Worm (Caenorhabditis elegans) whole organism, young adult: Measurements from ENCODE around the gene R53.5.

Experiments
- B0261.1 ChIP-seq: sonication (generic microtip); optimal IDR thresholded peaks from 2 replicates; lab custom pipeline; 2016; ENCODE audit warnings: mild to moderate bottlenecking, missing genetic modification characterization, moderate library complexity, missing compliant biosample characterization
- F22D6.2 ChIP-seq: sonication (generic microtip); optimal IDR thresholded peaks from 2 replicates; lab custom pipeline; 2016; ENCODE audit warnings: mild to moderate bottlenecking, missing genetic modification characterization, missing compliant biosample characterization
- F33H1.4 ChIP-seq: fragments of 200-800 bp; sonication (Bioruptor generic); IDR thresholded peaks from 2 replicates; pipeline ENCODE4 v1.3.6; 2022; ENCODE audit warnings: missing genetic modification reagents, missing genetic modification characterization, missing compliant biosample characterization
- F39B2.1 ChIP-seq: fragments of 200-800 bp; sonication (Bioruptor generic); IDR thresholded peaks from 2 replicates; pipeline ENCODE4 v1.3.6; 2022; ENCODE audit warnings: missing genetic modification reagents, missing genetic modification characterization, missing compliant biosample characterization
- F49E8.2 ChIP-seq: sonication (generic microtip); optimal IDR thresholded peaks from 3 replicates; lab custom pipeline; 2017; ENCODE audit warnings: missing genetic modification characterization, mild to moderate bottlenecking, missing compliant biosample characterization, antibody characterized with exemption, moderate library complexity; ENCODE audit not compliant: insufficient read depth
- F57C9.4 ChIP-seq: sonication (generic microtip); optimal IDR thresholded peaks from 2 replicates; lab custom pipeline; 2017; ENCODE audit warnings: mild to moderate bottlenecking, missing genetic modification characterization, missing compliant biosample characterization
- T07F8.4 ChIP-seq: sonication (generic microtip); optimal IDR thresholded peaks from 2 replicates; lab custom pipeline; 2016; ENCODE audit warnings: mild to moderate bottlenecking, missing genetic modification characterization, moderate library complexity, missing compliant biosample characterization
- Y53G8AR.9 ChIP-seq: fragments of 200-800 bp; sonication (Bioruptor generic); conservative IDR thresholded peaks from 2 replicates; pipeline ENCODE4 v1.3.6; 2022; ENCODE audit warnings: missing genetic modification reagents, missing genetic modification characterization, missing compliant biosample characterization
- ama-1 ChIP-seq, 3 experiments: fragments of 150-350 bp in 1 of 3; sonication (generic microtip) in 2 of 3; optimal IDR thresholded peaks; 2 replicates each; lab custom pipeline; 2014 to 2018; ENCODE audit warnings: missing biosample characterization in 2 of 3, missing genetic modification characterization in 2 of 3, missing genetic modification reagents in 2 of 3
- aptf-3 ChIP-seq: fragments of 200-800 bp; sonication (Bioruptor generic); IDR thresholded peaks from 2 replicates; pipeline ENCODE4 v1.3.6; 2022; ENCODE audit warnings: missing genetic modification characterization, missing compliant biosample characterization
- athp-1 ChIP-seq: sonication (generic microtip); optimal IDR thresholded peaks from 2 replicates; lab custom pipeline; 2017; ENCODE audit warnings: mild to moderate bottlenecking, missing genetic modification characterization, missing compliant biosample characterization
- ccch-3 ChIP-seq: fragments of 200-800 bp; sonication (Bioruptor generic); optimal IDR thresholded peaks from 2 replicates; lab custom pipeline; 2018; ENCODE audit warnings: mild to moderate bottlenecking, missing genetic modification characterization, missing compliant biosample characterization
- cebp-2 ChIP-seq: fragments of 200-800 bp; sonication (Bioruptor generic); IDR thresholded peaks from 2 replicates; pipeline ENCODE4 v1.3.6; 2022; ENCODE audit warnings: missing genetic modification characterization, missing compliant biosample characterization
- ceh-27 ChIP-seq: fragments of 200-800 bp; sonication (Bioruptor generic); optimal IDR thresholded peaks from 2 replicates; lab custom pipeline; 2018; ENCODE audit warnings: mild to moderate bottlenecking, missing genetic modification characterization, moderate library complexity, missing compliant biosample characterization
- chd-7 ChIP-seq: sonication (generic microtip); optimal IDR thresholded peaks from 2 replicates; lab custom pipeline; 2016; ENCODE audit warnings: mild to moderate bottlenecking, missing genetic modification characterization, moderate library complexity, missing compliant biosample characterization
- egl-44 ChIP-seq: fragments of 200-800 bp; sonication (Bioruptor generic); IDR thresholded peaks from 2 replicates; pipeline ENCODE4 v1.3.6; 2022; ENCODE audit warnings: missing genetic modification reagents, missing genetic modification characterization, missing compliant biosample characterization
- hlh-12 ChIP-seq: sonication (generic microtip); optimal IDR thresholded peaks from 2 replicates; lab custom pipeline; 2016; ENCODE audit warnings: missing genetic modification characterization, missing compliant biosample characterization
- hmg-1.2 ChIP-seq: fragments of 200-800 bp; sonication (Bioruptor generic); IDR thresholded peaks from 2 replicates; pipeline ENCODE4 v1.3.6; 2022; ENCODE audit warnings: missing genetic modification reagents, missing genetic modification characterization, missing compliant biosample characterization
- hmg-20 ChIP-seq: fragments of 200-800 bp; sonication (Bioruptor generic); IDR thresholded peaks from 2 replicates; pipeline ENCODE4 v1.3.6; 2022; ENCODE audit warnings: missing genetic modification reagents, missing genetic modification characterization, missing compliant biosample characterization
- hrde-1 ChIP-seq: sonication (generic microtip); optimal IDR thresholded peaks from 2 replicates; lab custom pipeline; 2016; ENCODE audit warnings: missing genetic modification characterization, mild to moderate bottlenecking, missing compliant biosample characterization, moderate library complexity, missing genotype, missing genetic modification reagents, borderline replicate concordance
- hsf-1 ChIP-seq: fragments of 200-800 bp; sonication (Bioruptor generic); IDR thresholded peaks from 2 replicates; pipeline ENCODE4 v1.3.6; 2022; ENCODE audit warnings: missing genetic modification reagents, missing genetic modification characterization, missing compliant biosample characterization
- lag-1 ChIP-seq: fragments of 200-800 bp; sonication (Bioruptor generic); IDR thresholded peaks from 2 replicates; pipeline ENCODE4 v1.3.6; 2022; ENCODE audit warnings: missing genetic modification reagents, missing genetic modification characterization, missing compliant biosample characterization
- let-526 ChIP-seq: fragments of 200-800 bp; sonication (Bioruptor generic); IDR thresholded peaks from 2 replicates; pipeline ENCODE4 v1.3.6; 2022; ENCODE audit warnings: missing genetic modification reagents, missing genetic modification characterization, missing compliant biosample characterization
- lin-26 ChIP-seq: fragments of 200-800 bp; sonication (Bioruptor generic); IDR thresholded peaks from 2 replicates; pipeline ENCODE4 v1.3.6; 2022; ENCODE audit warnings: missing genetic modification reagents, missing genetic modification characterization, missing compliant biosample characterization
- lir-1 ChIP-seq: fragments of 200-800 bp; sonication (Bioruptor generic); conservative IDR thresholded peaks from 2 replicates; pipeline ENCODE4 v1.3.6; 2022; ENCODE audit warnings: missing genetic modification reagents, missing genetic modification characterization, missing compliant biosample characterization
- madf-10 ChIP-seq: sonication (generic microtip); optimal IDR thresholded peaks from 2 replicates; lab custom pipeline; 2016; ENCODE audit warnings: mild to moderate bottlenecking, missing genetic modification characterization, missing compliant biosample characterization
- mcd-1 ChIP-seq: fragments of 200-800 bp; sonication (Bioruptor generic); IDR thresholded peaks from 2 replicates; pipeline ENCODE4 v1.3.6; 2022; ENCODE audit warnings: missing genetic modification reagents, missing genetic modification characterization, missing compliant biosample characterization
- mel-28 ChIP-seq: sonication (generic microtip); optimal IDR thresholded peaks from 2 replicates; lab custom pipeline; 2016; ENCODE audit warnings: borderline replicate concordance, mild to moderate bottlenecking, missing genetic modification characterization, missing compliant biosample characterization
- mes-4 ChIP-seq: sonication (generic microtip); optimal IDR thresholded peaks from 2 replicates; lab custom pipeline; 2016; ENCODE audit warnings: missing genotype, missing genetic modification characterization, missing compliant biosample characterization
- nfya-2 ChIP-seq: fragments of 200-800 bp; sonication (Bioruptor generic); IDR thresholded peaks from 2 replicates; pipeline ENCODE4 v1.3.6; 2022; ENCODE audit warnings: missing genetic modification reagents, missing genetic modification characterization, missing compliant biosample characterization
- nhr-120 ChIP-seq: fragments of 200-800 bp; sonication (Bioruptor generic); IDR thresholded peaks from 2 replicates; pipeline ENCODE4 v1.3.6; 2022; ENCODE audit warnings: missing genetic modification characterization, missing compliant biosample characterization
- pbrm-1 ChIP-seq: fragments of 200-800 bp; sonication (Bioruptor generic); IDR thresholded peaks from 2 replicates; pipeline ENCODE4 v1.3.6; 2022; ENCODE audit warnings: missing genetic modification reagents, missing genetic modification characterization, missing compliant biosample characterization
- rcor-1 ChIP-seq: fragments of 200-800 bp; sonication (Bioruptor generic); IDR thresholded peaks from 2 replicates; pipeline ENCODE4 v1.3.6; 2022; ENCODE audit warnings: missing genetic modification reagents, missing genetic modification characterization, missing compliant biosample characterization
- repo-1 ChIP-seq: sonication (generic microtip); optimal IDR thresholded peaks from 2 replicates; lab custom pipeline; 2017; ENCODE audit warnings: mild to moderate bottlenecking, missing genetic modification characterization, missing compliant biosample characterization
- sdz-38 ChIP-seq: sonication (generic microtip); optimal IDR thresholded peaks from 2 replicates; lab custom pipeline; 2016; ENCODE audit warnings: missing genotype, missing genetic modification characterization, missing compliant biosample characterization
- sea-2 ChIP-seq: fragments of 200-800 bp; sonication (Bioruptor generic); IDR thresholded peaks from 2 replicates; pipeline ENCODE4 v1.3.6; 2022; ENCODE audit warnings: missing genetic modification characterization, missing compliant biosample characterization
- snpc-1.1 ChIP-seq: sonication (generic microtip); optimal IDR thresholded peaks from 2 replicates; lab custom pipeline; 2017; ENCODE audit warnings: missing genetic modification characterization, mild to moderate bottlenecking, missing compliant biosample characterization, antibody characterized with exemption, moderate library complexity, missing genotype, missing genetic modification reagents; ENCODE audit not compliant: insufficient read depth
- unc-130 ChIP-seq: sonication (generic microtip); optimal IDR thresholded peaks from 2 replicates; lab custom pipeline; 2016; ENCODE audit warnings: missing genetic modification reagents, missing genetic modification characterization, missing compliant biosample characterization
- xnd-1 ChIP-seq: sonication (generic microtip); optimal IDR thresholded peaks from 2 replicates; lab custom pipeline; 2016; ENCODE audit warnings: missing genotype, missing genetic modification reagents, missing genetic modification characterization, missing compliant biosample characterization
- zfh-2 ChIP-seq: fragments of 200-800 bp; sonication (Bioruptor generic); conservative IDR thresholded peaks from 2 replicates; pipeline ENCODE4 v1.3.6; 2022; ENCODE audit warnings: missing genetic modification reagents, missing genetic modification characterization, missing compliant biosample characterization
- zim-3 ChIP-seq: sonication (generic microtip); optimal IDR thresholded peaks from 2 replicates; lab custom pipeline; 2017; ENCODE audit warnings: mild to moderate bottlenecking, missing genetic modification characterization, moderate library complexity, missing compliant biosample characterization
- ztf-22 ChIP-seq: fragments of 200-800 bp; sonication (Bioruptor generic); optimal IDR thresholded peaks from 2 replicates; lab custom pipeline; 2018; ENCODE audit warnings: mild to moderate bottlenecking, missing genetic modification characterization, moderate library complexity, missing compliant biosample characterization
- ztf-3 ChIP-seq: fragments of 200-800 bp; sonication (Bioruptor generic); optimal IDR thresholded peaks from 2 replicates; lab custom pipeline; 2018; ENCODE audit warnings: mild to moderate bottlenecking, missing genetic modification characterization, missing compliant biosample characterization

R53.5 gene

ce11 chrII:9937611-9938010 is 32.7 kb downstream of the R53.5 start (continued):
- TF ChIP-seq F22D6.2 (tag; lab: Kevin White, UChicago) (peak; percentile 65), zfh-2 (GFP tag; lab: Robert Waterston, UW) (no peak), B0261.1 (no peak), hmg-20 (no peak), ccch-3 (GFP tag; lab: Kevin White, UChicago) (no peak), sdz-38 (tag; lab: Kevin White, UChicago) (no peak), hmg-1.2 (GFP tag; lab: Robert Waterston, UW) (peak; percentile 50; the same call in 1 of the 2 replicates), T07F8.4 (no peak), ceh-27 (GFP tag; lab: Kevin White, UChicago) (peak; percentile 3), zim-3 (tag; lab: Kevin White, UChicago) (no peak), unc-130 (GFP tag; lab: Kevin White, UChicago) (no peak), snpc-1.1 (tag; lab: Kevin White, UChicago) (no peak), xnd-1 (tag; lab: Kevin White, UChicago) (no peak), F33H1.4 (GFP tag; lab: Robert Waterston, UW) (no peak), cebp-2 (no peak), sea-2 (GFP tag; lab: Robert Waterston, UW) (no peak), Y53G8AR.9 (GFP tag; lab: Robert Waterston, UW) (0 out of 2 replicates have a peak, but pooled peaks have one; percentile 26), hlh-12 (tag; lab: Kevin White, UChicago) (no peak), aptf-3 (GFP tag; lab: Robert Waterston, UW) (no peak), repo-1 (tag; lab: Kevin White, UChicago) (no peak), egl-44 (GFP tag; lab: Robert Waterston, UW) (no peak), let-526 (GFP tag; lab: Robert Waterston, UW) (0 out of 2 replicates have a peak, but pooled peaks have one; percentile 59), lin-26 (GFP tag; lab: Robert Waterston, UW) (peak; percentile 14; the same call in 1 of the 2 replicates), ama-1 (optimal IDR thresholded peaks at IDR 0.05; lab: Kevin White, UChicago) (peak; percentile 90), ama-1 (GFP tag; optimal IDR thresholded peaks at IDR 0.05; lab: Kevin White, UChicago) (no peak), mel-28 (tag; lab: Kevin White, UChicago) (no peak), ztf-3 (GFP tag; lab: Kevin White, UChicago) (no peak), madf-10 (peak; percentile 34), lir-1 (0 out of 2 replicates have a peak, but pooled peaks have one; percentile 9), F39B2.1 (GFP tag; lab: Robert Waterston, UW) (no peak), rcor-1 (GFP tag; lab: Robert Waterston, UW) (no peak), lag-1 (GFP tag; lab: Robert Waterston, UW) (no peak), hsf-1 (no peak), hrde-1 (no peak), nhr-120 (GFP tag; lab: Robert Waterston, UW) (no peak), mcd-1 (GFP tag; lab: Robert Waterston, UW) (peak; percentile 47; the same call in 1 of the 2 replicates), F57C9.4 (no peak), mes-4 (tag; lab: Kevin White, UChicago) (no peak), F49E8.2 (tag; lab: Kevin White, UChicago) (no peak), pbrm-1 (GFP tag; lab: Robert Waterston, UW) (no peak), nfya-2 (GFP tag; lab: Robert Waterston, UW) (no peak), athp-1 (tag; lab: Kevin White, UChicago) (no peak), ztf-22 (GFP tag; lab: Kevin White, UChicago) (no peak), chd-7 (no peak)
